Worm (Caenorhabditis elegans) whole organism, late embryonic: ENCODE results near the gene let-756.

Source experiments
- C38D4.7 ChIP-seq: fragments of 200-800 bp; sonication (Bioruptor generic); optimal IDR thresholded peaks from 2 replicates; lab custom pipeline; 2018; ENCODE audit warnings: mild to moderate bottlenecking, missing genetic modification characterization, moderate library complexity, missing compliant biosample characterization
- K09A11.1 ChIP-seq: sonication (generic microtip); optimal IDR thresholded peaks from 2 replicates; lab custom pipeline; 2017; ENCODE audit warnings: antibody characterized with exemption, mild to moderate bottlenecking, missing genetic modification characterization, missing compliant biosample characterization; ENCODE audit not compliant: insufficient read depth
- Y22D7AL.16 ChIP-seq: sonication (generic microtip); optimal IDR thresholded peaks from 2 replicates; lab custom pipeline; 2016; ENCODE audit warnings: missing genetic modification characterization, missing compliant biosample characterization
- ceh-18 ChIP-seq: sonication (generic microtip); optimal IDR thresholded peaks from 2 replicates; lab custom pipeline; 2016; ENCODE audit warnings: missing genetic modification characterization, missing compliant biosample characterization
- ceh-2 ChIP-seq: sonication (generic microtip); optimal IDR thresholded peaks from 2 replicates; lab custom pipeline; 2016; ENCODE audit warnings: missing genotype, missing genetic modification characterization, missing compliant biosample characterization
- ceh-24 ChIP-seq: sonication (generic microtip); optimal IDR thresholded peaks from 2 replicates; lab custom pipeline; 2016; ENCODE audit warnings: mild to moderate bottlenecking, missing genetic modification characterization, missing compliant biosample characterization
- ceh-31 ChIP-seq: sonication (generic microtip); optimal IDR thresholded peaks from 2 replicates; lab custom pipeline; 2016; ENCODE audit warnings: missing genetic modification characterization, missing compliant biosample characterization
- ceh-34 ChIP-seq: sonication (generic microtip); optimal IDR thresholded peaks from 2 replicates; lab custom pipeline; 2016; ENCODE audit warnings: mild to moderate bottlenecking, missing genetic modification characterization, missing compliant biosample characterization
- ceh-48 ChIP-seq: sonication (generic microtip); optimal IDR thresholded peaks from 2 replicates; lab custom pipeline; 2016; ENCODE audit warnings: missing genetic modification characterization, inconsistent platforms, missing compliant biosample characterization
- ceh-6 ChIP-seq: fragments of 200-800 bp; sonication (Bioruptor generic); optimal IDR thresholded peaks from 2 replicates; lab custom pipeline; 2018; ENCODE audit warnings: mild to moderate bottlenecking, missing genetic modification characterization, missing compliant biosample characterization
- che-1 ChIP-seq: sonication (generic microtip); optimal IDR thresholded peaks from 2 replicates; lab custom pipeline; 2016; ENCODE audit warnings: mild to moderate bottlenecking, missing genetic modification characterization, missing compliant biosample characterization
- dmd-4 ChIP-seq: sonication (generic microtip); optimal IDR thresholded peaks from 2 replicates; lab custom pipeline; 2016; ENCODE audit warnings: borderline replicate concordance, missing genetic modification characterization, missing compliant biosample characterization
- dve-1 ChIP-seq: sonication (generic microtip); optimal IDR thresholded peaks from 2 replicates; lab custom pipeline; 2017; ENCODE audit warnings: antibody characterized with exemption, mild to moderate bottlenecking, missing genetic modification characterization, missing compliant biosample characterization
- elt-2 ChIP-seq: sonication (generic microtip); optimal IDR thresholded peaks from 2 replicates; lab custom pipeline; 2016; ENCODE audit warnings: missing genetic modification reagents, missing genetic modification characterization, missing compliant biosample characterization
- elt-4 ChIP-seq: sonication (generic microtip); optimal IDR thresholded peaks from 2 replicates; lab custom pipeline; 2016; ENCODE audit warnings: missing genetic modification characterization, missing compliant biosample characterization
- ets-4 ChIP-seq: sonication (generic microtip); optimal IDR thresholded peaks from 2 replicates; lab custom pipeline; 2016; ENCODE audit warnings: missing genetic modification characterization, missing compliant biosample characterization
- fkh-10 ChIP-seq: fragments of 150-350 bp; optimal IDR thresholded peaks from 2 replicates; lab custom pipeline; 2014; ENCODE audit warnings: missing biosample characterization, missing genetic modification reagents, missing genetic modification characterization
- hlh-13 ChIP-seq: fragments of 200-800 bp; sonication (Bioruptor generic); optimal IDR thresholded peaks from 2 replicates; lab custom pipeline; 2018; ENCODE audit warnings: mild to moderate bottlenecking, missing genetic modification characterization, missing compliant biosample characterization
- hlh-30 ChIP-seq: sonication (generic microtip); optimal IDR thresholded peaks from 2 replicates; lab custom pipeline; 2017; ENCODE audit warnings: antibody characterized with exemption, missing genetic modification characterization, missing compliant biosample characterization; ENCODE audit not compliant: insufficient read depth
- hlh-6 ChIP-seq: sonication (generic microtip); optimal IDR thresholded peaks from 2 replicates; lab custom pipeline; 2016; ENCODE audit warnings: missing genotype, missing genetic modification characterization, missing compliant biosample characterization
- hlh-8 ChIP-seq: sonication (generic microtip); optimal IDR thresholded peaks from 2 replicates; lab custom pipeline; 2016; ENCODE audit warnings: missing genotype, missing genetic modification characterization, missing compliant biosample characterization
- lin-11 ChIP-seq: fragments of 200-800 bp; sonication (Bioruptor generic); optimal IDR thresholded peaks from 2 replicates; lab custom pipeline; 2018; ENCODE audit warnings: mild to moderate bottlenecking, missing genetic modification characterization, missing compliant biosample characterization
- madf-2 ChIP-seq: sonication (generic microtip); optimal IDR thresholded peaks from 2 replicates; lab custom pipeline; 2017; ENCODE audit warnings: missing genetic modification characterization, missing compliant biosample characterization
- mec-3 ChIP-seq: sonication (generic microtip); optimal IDR thresholded peaks from 2 replicates; lab custom pipeline; 2016; ENCODE audit warnings: borderline replicate concordance, missing genetic modification characterization, missing compliant biosample characterization
- nfya-1 ChIP-seq: sonication (generic microtip); optimal IDR thresholded peaks from 2 replicates; lab custom pipeline; 2017; ENCODE audit warnings: missing genetic modification characterization, mild to moderate bottlenecking, missing compliant biosample characterization, antibody characterized with exemption, moderate library complexity
- nhr-11 ChIP-seq: fragments of 150-350 bp; optimal IDR thresholded peaks from 2 replicates; lab custom pipeline; 2014; ENCODE audit warnings: missing biosample characterization, missing genetic modification characterization
- pat-9 ChIP-seq: fragments of 200-800 bp; sonication (Bioruptor generic); optimal IDR thresholded peaks from 2 replicates; lab custom pipeline; 2018; ENCODE audit warnings: mild to moderate bottlenecking, missing genetic modification characterization, moderate library complexity, missing compliant biosample characterization
- pax-1 ChIP-seq: fragments of 150-350 bp; optimal IDR thresholded peaks from 2 replicates; lab custom pipeline; 2014; ENCODE audit warnings: missing biosample characterization, missing genetic modification characterization
- pha-2 ChIP-seq: sonication (generic microtip); optimal IDR thresholded peaks from 2 replicates; lab custom pipeline; 2017; ENCODE audit warnings: mild to moderate bottlenecking, missing genetic modification characterization, missing compliant biosample characterization
- pha-4 ChIP-seq: fragments of 150-350 bp; optimal IDR thresholded peaks from 2 replicates; lab custom pipeline; 2018; ENCODE audit warnings: missing biosample characterization, missing genetic modification reagents, missing genetic modification characterization
- pros-1 ChIP-seq: fragments of 150-350 bp; optimal IDR thresholded peaks from 2 replicates; lab custom pipeline; 2014; ENCODE audit warnings: missing biosample characterization, missing genetic modification reagents, missing genetic modification characterization
- syd-9 ChIP-seq: sonication (generic microtip); optimal IDR thresholded peaks from 2 replicates; lab custom pipeline; 2016; ENCODE audit warnings: mild to moderate bottlenecking, missing genetic modification characterization, moderate library complexity, missing compliant biosample characterization
- tbx-2 ChIP-seq: sonication (generic microtip); optimal IDR thresholded peaks from 2 replicates; lab custom pipeline; 2016; ENCODE audit warnings: missing genetic modification characterization, missing compliant biosample characterization
- tbx-7 ChIP-seq: sonication (generic microtip); optimal IDR thresholded peaks from 2 replicates; lab custom pipeline; 2016; ENCODE audit warnings: missing genotype, missing genetic modification characterization, missing compliant biosample characterization
- unc-3 ChIP-seq, 2 experiments: fragments of 200-800 bp in 1 of 2; sonication (Bioruptor generic) in 1 of 2; sonication (generic microtip) in 1 of 2; conservative IDR thresholded peaks in 1 of 2; optimal IDR thresholded peaks in 1 of 2; 2 replicates each; pipeline versions ENCODE4 v1.3.6 to Lab custom; 2016 to 2022; ENCODE audit warnings: missing compliant biosample characterization in 2 of 2, missing genetic modification characterization in 2 of 2, missing genetic modification reagents in 1 of 2
- unc-42 ChIP-seq: sonication (generic microtip); optimal IDR thresholded peaks from 2 replicates; lab custom pipeline; 2016; ENCODE audit warnings: missing genotype, missing genetic modification characterization, missing compliant biosample characterization
- unc-55 ChIP-seq: sonication (generic microtip); optimal IDR thresholded peaks from 2 replicates; lab custom pipeline; 2017; ENCODE audit warnings: missing biosample characterization, missing genetic modification reagents, missing genetic modification characterization
- unc-86 ChIP-seq: sonication (generic microtip); optimal IDR thresholded peaks from 2 replicates; lab custom pipeline; 2016; ENCODE audit warnings: missing genetic modification characterization, missing compliant biosample characterization

let-756 gene

ce11 chrIII:6380472-6380871 is 26.5 kb upstream of the let-756 start, which contains the start of gene C16A3.5:
TSS of gene C16A3.5 (plus strand) at chrIII:6380772.
- TF ChIP-seq madf-2 = no peak
- TF ChIP-seq ceh-48 (tag; lab: Kevin White, UChicago) = no peak
- no peak for TF ChIP-seq fkh-10 (GFP tag; lab: Kevin White, UChicago)
- TF ChIP-seq pros-1 (tag; lab: Kevin White, UChicago) = no peak
- TF ChIP-seq hlh-13 (GFP tag; lab: Kevin White, UChicago) = no peak
- TF ChIP-seq unc-55 = no peak
- TF ChIP-seq hlh-30 (tag; lab: Kevin White, UChicago) = no peak

- no peak for TF ChIP-seq nhr-11
- TF ChIP-seq tbx-2 (tag; lab: Kevin White, UChicago) = no peak
- no peak for TF ChIP-seq nfya-1 (tag; lab: Kevin White, UChicago)
- TF ChIP-seq lin-11 (tag; lab: Kevin White, UChicago) = no peak
- no peak for TF ChIP-seq unc-86
- TF ChIP-seq pax-1 (tag; lab: Kevin White, UChicago) = no peak
- no peak for TF ChIP-seq ceh-6 (GFP tag; lab: Kevin White, UChicago)
- TF ChIP-seq ceh-18 (tag; lab: Kevin White, UChicago) = no peak
- TF ChIP-seq ets-4 (tag; lab: Kevin White, UChicago) = no peak
- no peak for TF ChIP-seq syd-9
- TF ChIP-seq hlh-6 (tag; lab: Kevin White, UChicago) = no peak
- TF ChIP-seq mec-3 = no peak
- TF ChIP-seq ceh-24 (tag; lab: Kevin White, UChicago) = no peak
- no peak for TF ChIP-seq hlh-8
- TF ChIP-seq tbx-7 = no peak
- no peak for TF ChIP-seq pat-9 (tag; lab: Kevin White, UChicago)
- no peak for TF ChIP-seq Y22D7AL.16 (tag; lab: Kevin White, UChicago)
- no peak for TF ChIP-seq hlh-13 (GFP tag; lab: Kevin White, UChicago)
- no peak for TF ChIP-seq dve-1 (tag; lab: Kevin White, UChicago)
- no peak for TF ChIP-seq unc-3 (GFP tag; conservative IDR thresholded peaks at IDR 0.05; lab: Robert Waterston, UW)
- TF ChIP-seq unc-3 (tag; optimal IDR thresholded peaks at IDR 0.05; lab: Kevin White, UChicago) = no peak
- TF ChIP-seq, all 69 proteins: peak for 0
Observed at ce11 chrIII:6381584-6382391, 25.1 kb upstream of the let-756 start, which contains the start of gene znf-622. TSS of gene znf-622 (plus strand) at chrIII:6381634.

- TF ChIP-seq unc-42 (tag; lab: Kevin White, UChicago) (peak; percentile 2), C38D4.7 (GFP tag; lab: Kevin White, UChicago) (no peak), nfya-1 (tag; lab: Kevin White, UChicago) (peak; percentile 69), che-1 (tag; lab: Kevin White, UChicago) (no peak), tbx-2 (tag; lab: Kevin White, UChicago) (no peak)
Observed at ce11 chrIII:6382987-6383602, 23.8 kb upstream of the let-756 start, which contains the start of gene let-716. TSS of gene let-716 (plus strand) at chrIII:6383552.

DNA sequence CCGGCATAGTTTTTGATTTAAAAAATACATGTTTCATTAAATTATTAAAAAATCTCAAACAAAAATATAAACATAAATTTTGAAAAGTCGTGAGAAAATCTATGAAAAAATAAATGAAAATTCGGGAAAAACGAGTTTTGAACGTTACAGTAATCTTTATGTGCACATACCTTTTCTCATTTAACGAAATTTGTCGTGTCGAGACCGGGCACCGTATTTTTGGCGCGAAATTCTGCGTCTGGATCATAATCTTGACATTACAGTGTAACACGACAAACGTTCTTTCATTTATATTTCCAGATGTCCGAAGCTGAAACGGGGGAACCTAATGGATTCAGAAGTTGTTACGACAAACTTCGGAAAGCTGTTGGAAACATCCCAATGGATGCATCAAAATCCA is 17.4 kb upstream of the let-756 start, which contains the start of gene C16A3.2:
C16A3.2 (plus strand) TSS at position 301 of the 400 bp plus-strand sequence.
- TF ChIP-seq K09A11.1 (tag; lab: Kevin White, UChicago) = no peak
- TF ChIP-seq tbx-7 = no peak
- TF ChIP-seq syd-9 = no peak
- no peak for TF ChIP-seq nhr-11
- no peak for TF ChIP-seq pha-4 (tag; lab: Kevin White, UChicago)
- no peak for TF ChIP-seq elt-4 (tag; lab: Kevin White, UChicago)
- TF ChIP-seq ceh-34 = no peak
- TF ChIP-seq ceh-48 (tag; lab: Kevin White, UChicago) = no peak
- TF ChIP-seq pha-2 (tag; lab: Kevin White, UChicago) = no peak
- no peak for TF ChIP-seq unc-42 (tag; lab: Kevin White, UChicago)
- no peak for TF ChIP-seq unc-3 (GFP tag; conservative IDR thresholded peaks at IDR 0.05; lab: Robert Waterston, UW)
- no peak for TF ChIP-seq unc-3 (tag; optimal IDR thresholded peaks at IDR 0.05; lab: Kevin White, UChicago)
- TF ChIP-seq ceh-2 (tag; lab: Kevin White, UChicago) = no peak
- no peak for TF ChIP-seq dmd-4 (tag; lab: Kevin White, UChicago)
- no peak for TF ChIP-seq ceh-31 (tag; lab: Kevin White, UChicago)
- no peak for TF ChIP-seq pax-1 (tag; lab: Kevin White, UChicago)
- no peak for TF ChIP-seq elt-2 (tag; lab: Kevin White, UChicago)
- no peak for TF ChIP-seq nfya-1 (tag; lab: Kevin White, UChicago)
- TF ChIP-seq unc-55 = no peak
- TF ChIP-seq hlh-6 (tag; lab: Kevin White, UChicago) = no peak
